Fruit fly (Drosophila melanogaster) whole organism, pupa: ENCODE measurements around the gene Snoo.
A peak's percentile ranks its signal among the peaks of the same experiment; 100 is the strongest.

Experiments used
- CG10348 ChIP-seq: fragments of 200-800 bp; sonication (Bioruptor generic); IDR thresholded peaks from 2 replicates; pipeline ENCODE4 v1.3.6; 2022; ENCODE audit warnings: missing biosample characterization, missing genetic modification characterization
- CG12605 ChIP-seq: fragments of 200-800 bp; sonication (Bioruptor generic); IDR thresholded peaks from 2 replicates; pipeline ENCODE4 v1.3.6; 2022; ENCODE audit warnings: missing biosample characterization, missing genetic modification characterization
- CG13204 ChIP-seq: fragments of 200-800 bp; sonication (Bioruptor generic); optimal IDR thresholded peaks from 2 replicates; lab custom pipeline; 2018; ENCODE audit warnings: missing biosample characterization, mild to moderate bottlenecking, missing genetic modification characterization, moderate library complexity
- CG14655 ChIP-seq: fragments of 200-800 bp; sonication (Bioruptor generic); optimal IDR thresholded peaks from 3 replicates; lab custom pipeline; 2017; ENCODE audit warnings: mild to moderate bottlenecking, missing biosample characterization, missing genetic modification reagents, missing genetic modification characterization
- CG15710 ChIP-seq: fragments of 200-800 bp; sonication (Bioruptor generic); optimal IDR thresholded peaks from 2 replicates; lab custom pipeline; 2018; ENCODE audit warnings: missing biosample characterization, mild to moderate bottlenecking, missing genetic modification characterization, moderate library complexity
- CG17806 ChIP-seq: fragments of 200-800 bp; sonication (Bioruptor generic); optimal IDR thresholded peaks from 2 replicates; lab custom pipeline; 2018; ENCODE audit warnings: missing biosample characterization, mild to moderate bottlenecking, missing genetic modification characterization, moderate library complexity
- CG32121 ChIP-seq: fragments of 200-800 bp; sonication (Bioruptor generic); IDR thresholded peaks from 2 replicates; pipeline ENCODE4 v1.3.6; 2022; ENCODE audit warnings: missing biosample characterization, missing genetic modification characterization
- CG34367 ChIP-seq: fragments of 200-800 bp; sonication (Bioruptor generic); optimal IDR thresholded peaks from 2 replicates; lab custom pipeline; 2018; ENCODE audit warnings: missing biosample characterization, mild to moderate bottlenecking, missing genetic modification characterization
- CG4496 ChIP-seq: fragments of 200-800 bp; sonication (Bioruptor generic); IDR thresholded peaks from 3 replicates; pipeline ENCODE4 v1.3.6; 2022; ENCODE audit warnings: missing biosample characterization, missing genetic modification characterization
- CG8159 ChIP-seq: fragments of 200-800 bp; sonication (Bioruptor generic); optimal IDR thresholded peaks from 3 replicates; lab custom pipeline; 2018; ENCODE audit warnings: missing biosample characterization, mild to moderate bottlenecking, missing genetic modification characterization, moderate library complexity
- CG8301 ChIP-seq: fragments of 200-800 bp; sonication (Bioruptor generic); optimal IDR thresholded peaks from 2 replicates; lab custom pipeline; 2018; ENCODE audit warnings: missing biosample characterization, mild to moderate bottlenecking, missing genetic modification characterization
- CG9948 ChIP-seq: fragments of 200-800 bp; sonication (Bioruptor generic); optimal IDR thresholded peaks from 2 replicates; lab custom pipeline; 2018; ENCODE audit warnings: missing biosample characterization, mild to moderate bottlenecking, missing genetic modification characterization, moderate library complexity
- D1 ChIP-seq: fragments of 200-800 bp; sonication (Bioruptor generic); optimal IDR thresholded peaks from 2 replicates; lab custom pipeline; 2018; ENCODE audit warnings: missing biosample characterization, mild to moderate bottlenecking, missing genetic modification characterization, moderate library complexity
- EcR ChIP-seq: fragments of 200-800 bp; sonication (Bioruptor generic); optimal IDR thresholded peaks from 3 replicates; lab custom pipeline; 2019; ENCODE audit warnings: missing biosample characterization, missing genetic modification characterization, mild to moderate bottlenecking, moderate library complexity, missing genetic modification reagents
- Ets98B ChIP-seq: fragments of 200-800 bp; sonication (Bioruptor generic); IDR thresholded peaks from 2 replicates; pipeline ENCODE4 v1.3.6; 2022; ENCODE audit warnings: missing biosample characterization, missing genetic modification characterization
- Pif1A ChIP-seq: fragments of 200-800 bp; sonication (Bioruptor generic); optimal IDR thresholded peaks from 3 replicates; lab custom pipeline; 2016; ENCODE audit warnings: missing biosample characterization, missing genetic modification characterization
- Pif1B ChIP-seq: fragments of 200-800 bp; sonication (Bioruptor generic); optimal IDR thresholded peaks from 3 replicates; lab custom pipeline; 2016; ENCODE audit warnings: missing biosample characterization, missing genetic modification characterization
- Snoo ChIP-seq: fragments of 200-800 bp; sonication (Bioruptor generic); optimal IDR thresholded peaks from 3 replicates; lab custom pipeline; 2017; ENCODE audit warnings: missing biosample characterization, mild to moderate bottlenecking, missing genetic modification characterization, inconsistent platforms
- fd96Ca ChIP-seq: fragments of 200-800 bp; sonication (Bioruptor generic); IDR thresholded peaks from 3 replicates; pipeline ENCODE4 v1.3.6; 2022; ENCODE audit warnings: missing biosample characterization, missing genetic modification characterization
- gl ChIP-seq: fragments of 200-800 bp; sonication (Bioruptor generic); optimal IDR thresholded peaks from 2 replicates; lab custom pipeline; 2018; ENCODE audit warnings: missing biosample characterization, mild to moderate bottlenecking, missing genetic modification characterization
- rn ChIP-seq: fragments of 200-800 bp; sonication (Bioruptor generic); IDR thresholded peaks from 2 replicates; pipeline ENCODE4 v1.3.6; 2022; ENCODE audit warnings: missing biosample characterization, missing genetic modification characterization

Snoo gene

DNA sequence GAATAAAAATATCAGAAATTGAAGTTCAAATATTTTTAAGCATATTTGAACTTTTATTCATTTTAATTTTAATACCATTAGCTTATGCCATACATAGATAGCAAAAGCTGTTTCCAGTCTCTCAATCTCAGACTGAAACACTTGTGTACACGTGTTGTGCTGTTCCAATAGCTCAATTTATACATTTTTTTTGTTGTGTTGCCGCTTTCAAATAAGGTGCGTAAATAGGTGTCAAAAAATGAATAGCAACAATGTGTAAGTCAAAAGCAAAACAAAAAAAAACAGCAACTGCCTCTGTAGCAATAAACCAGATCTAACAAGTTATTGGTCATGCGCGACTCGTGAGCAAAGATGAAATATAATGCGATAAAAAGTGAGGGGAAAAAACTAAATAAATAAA, 42.0 kb downstream of the Snoo start:
- TF ChIP-seq Pif1A (GFP tag; lab: Kevin White, UChicago) (no peak), fd96Ca (GFP tag; lab: Robert Waterston, UW) (no peak), CG15710 (no peak)

DNA sequence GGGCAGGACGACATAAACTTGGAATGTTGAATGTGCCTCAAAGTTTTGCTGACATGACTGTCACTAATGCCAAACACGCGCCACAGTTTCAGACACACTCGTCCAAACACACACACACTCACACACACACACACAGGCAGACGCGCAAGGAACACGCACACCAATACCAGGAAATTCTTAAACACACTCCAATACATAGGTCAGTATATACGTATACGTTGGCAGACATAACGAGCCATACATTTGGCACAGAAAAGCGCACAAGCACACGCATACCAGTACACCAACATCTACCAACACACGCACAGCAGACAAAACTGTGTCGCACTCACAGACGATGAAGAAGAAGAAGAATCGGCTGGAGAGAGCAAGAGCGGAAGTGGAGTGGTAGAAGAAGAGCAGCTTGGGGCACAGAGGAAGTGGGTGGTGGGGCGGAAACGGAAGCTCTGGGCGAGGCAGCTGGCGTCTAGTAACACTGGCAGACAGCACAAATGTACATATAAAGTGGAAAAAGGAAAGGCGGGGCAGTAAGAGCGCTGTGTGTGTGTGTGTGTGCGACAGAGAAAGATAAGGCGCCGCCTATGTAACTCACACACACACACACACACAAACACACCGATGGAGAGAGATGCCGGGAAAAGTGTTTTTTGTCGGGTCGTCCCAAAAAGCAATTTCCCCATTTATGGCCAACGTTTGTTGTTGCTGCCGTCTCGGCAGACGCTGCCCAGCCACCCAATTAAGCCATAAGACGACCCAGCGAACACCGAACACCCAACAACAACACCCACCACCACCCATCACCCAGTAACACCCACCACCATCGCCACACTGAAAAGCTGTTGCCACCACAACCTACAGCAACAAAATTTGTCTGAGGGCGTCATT, 43.3 kb downstream of the Snoo start:
- TF ChIP-seq CG13204: peak; percentile 39
- no peak for TF ChIP-seq Pif1A (GFP tag; lab: Kevin White, UChicago)
- TF ChIP-seq CG4496: 0 out of 3 replicates have a peak, but pooled peaks have one; percentile 37

dm6 chr2L:7938488-7938887, 45.5 kb downstream of the Snoo start:
- TF ChIP-seq CG8301 (tag; lab: Kevin White, UChicago) (peak; percentile 67), CG32121 (GFP tag; lab: Robert Waterston, UW) (peak; percentile 76), CG17806 (no peak), CG9948 (tag; lab: Kevin White, UChicago) (peak; percentile 10), CG12605 (GFP tag; lab: Robert Waterston, UW) (peak; percentile 29; the same call in 1 of the 2 replicates), Ets98B (GFP tag; lab: Robert Waterston, UW) (peak; percentile 39; the same call in 1 of the 2 replicates), D1 (tag; lab: Kevin White, UChicago) (no peak), CG14655 (GFP tag; lab: Kevin White, UChicago) (peak; percentile 43), CG4496 (peak; percentile 54; the same call in 2 of the 3 replicates), rn (no peak)

- TF ChIP-seq Pif1A (GFP tag; lab: Kevin White, UChicago) (no peak), CG17806 (no peak), Ets98B (GFP tag; lab: Robert Waterston, UW) (no peak), CG9948 (tag; lab: Kevin White, UChicago) (no peak), CG4496 (no peak), D1 (tag; lab: Kevin White, UChicago) (no peak), CG8301 (tag; lab: Kevin White, UChicago) (no peak), CG34367 (no peak), Snoo (tag; lab: Kevin White, UChicago) (no peak), CG10348 (GFP tag; lab: Robert Waterston, UW) (no peak), fd96Ca (GFP tag; lab: Robert Waterston, UW) (no peak), CG12605 (GFP tag; lab: Robert Waterston, UW) (no peak), Pif1B (no peak), CG15710 (no peak)
- TF ChIP-seq, all 21 proteins: peak for 0
Measured at dm6 chr2L:7936391-7936790, 47.6 kb downstream of the Snoo start.

dm6 chr2L:7933186-7933585, 50.8 kb downstream of the Snoo start:
- no peak for TF ChIP-seq D1 (tag; lab: Kevin White, UChicago)
- TF ChIP-seq, all 21 proteins: peak for 0

DNA sequence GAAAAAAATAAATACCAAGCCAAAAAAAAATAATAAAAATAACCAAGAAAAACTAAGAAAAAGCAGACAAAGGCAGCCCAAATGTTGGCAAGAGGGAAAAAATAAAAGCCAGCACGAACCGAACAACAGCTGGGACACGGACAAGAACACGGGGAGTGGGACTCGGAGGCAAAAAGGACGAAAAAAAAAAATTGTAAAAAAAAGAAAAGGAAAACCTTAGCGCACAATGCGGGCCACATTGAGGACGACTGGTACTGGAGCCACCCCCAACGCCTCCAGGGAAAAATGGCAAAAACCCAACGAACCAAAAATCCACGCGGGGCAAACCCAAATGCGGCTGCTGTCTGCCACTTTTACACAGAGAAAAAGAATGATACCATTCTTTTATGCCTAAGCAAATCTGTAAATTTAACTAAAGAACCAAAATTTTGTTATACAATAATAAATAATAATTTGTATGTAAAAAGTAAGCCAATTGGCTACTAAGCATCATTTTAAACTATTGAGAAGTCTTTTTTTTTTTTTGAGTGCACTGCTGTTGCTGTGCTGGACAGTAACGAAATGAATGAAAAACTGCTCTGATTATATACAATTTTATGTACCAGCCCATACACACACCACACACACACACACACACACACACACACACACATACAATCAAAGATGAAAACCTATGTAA, 51.8 kb downstream of the Snoo start:
- TF ChIP-seq Ets98B (GFP tag; lab: Robert Waterston, UW) (peak; percentile 41; the same call in 1 of the 2 replicates), CG14655 (GFP tag; lab: Kevin White, UChicago) (peak; percentile 34), CG9948 (tag; lab: Kevin White, UChicago) (peak; percentile 40), CG12605 (GFP tag; lab: Robert Waterston, UW) (no peak), CG8159 (tag; lab: Kevin White, UChicago) (peak; percentile 69), CG32121 (GFP tag; lab: Robert Waterston, UW) (peak; percentile 68), CG15710 (peak; percentile 40), Pif1B (peak; percentile 16), CG10348 (GFP tag; lab: Robert Waterston, UW) (0 out of 2 replicates have a peak, but pooled peaks have one; percentile 35), CG34367 (no peak), fd96Ca (GFP tag; lab: Robert Waterston, UW) (peak; percentile 48; the same call in 2 of the 3 replicates), CG8301 (tag; lab: Kevin White, UChicago) (peak; percentile 9), CG17806 (peak; percentile 42), rn (no peak), CG4496 (0 out of 3 replicates have a peak, but pooled peaks have one; percentile 15), Pif1A (GFP tag; lab: Kevin White, UChicago) (no peak), Snoo (tag; lab: Kevin White, UChicago) (no peak)

- TF ChIP-seq fd96Ca (GFP tag; lab: Robert Waterston, UW) (no peak), CG4496 (no peak), rn (no peak), CG8159 (tag; lab: Kevin White, UChicago) (no peak), CG10348 (GFP tag; lab: Robert Waterston, UW) (no peak), CG32121 (GFP tag; lab: Robert Waterston, UW) (no peak), CG12605 (GFP tag; lab: Robert Waterston, UW) (no peak), Snoo (tag; lab: Kevin White, UChicago) (no peak), CG17806 (no peak), CG34367 (no peak), Pif1B (no peak), CG8301 (tag; lab: Kevin White, UChicago) (no peak), D1 (tag; lab: Kevin White, UChicago) (no peak), EcR (GFP tag; lab: Kevin White, UChicago) (no peak), CG9948 (tag; lab: Kevin White, UChicago) (no peak), gl (tag; lab: Kevin White, UChicago) (no peak), Pif1A (GFP tag; lab: Kevin White, UChicago) (no peak), CG15710 (no peak)
- TF ChIP-seq, all 21 proteins: peak for 0
Measured at dm6 chr2L:7931218-7931617, 52.8 kb downstream of the Snoo start.
